Worm (Caenorhabditis elegans) whole organism, dauer: ENCODE results near the gene F28D1.6.

Source experiments
- unc-62 ChIP-seq: sonication (generic microtip); optimal IDR thresholded peaks from 2 replicates; lab custom pipeline; 2017; ENCODE audit warnings: missing biosample characterization, missing genetic modification reagents, missing genetic modification characterization

Gene F28D1.6

ce11 chrIV:12340885-12341284 is 44.1 kb downstream of the F28D1.6 start:
- no peak for TF ChIP-seq unc-62 (GFP tag; lab: Kevin White, UChicago)

DNA sequence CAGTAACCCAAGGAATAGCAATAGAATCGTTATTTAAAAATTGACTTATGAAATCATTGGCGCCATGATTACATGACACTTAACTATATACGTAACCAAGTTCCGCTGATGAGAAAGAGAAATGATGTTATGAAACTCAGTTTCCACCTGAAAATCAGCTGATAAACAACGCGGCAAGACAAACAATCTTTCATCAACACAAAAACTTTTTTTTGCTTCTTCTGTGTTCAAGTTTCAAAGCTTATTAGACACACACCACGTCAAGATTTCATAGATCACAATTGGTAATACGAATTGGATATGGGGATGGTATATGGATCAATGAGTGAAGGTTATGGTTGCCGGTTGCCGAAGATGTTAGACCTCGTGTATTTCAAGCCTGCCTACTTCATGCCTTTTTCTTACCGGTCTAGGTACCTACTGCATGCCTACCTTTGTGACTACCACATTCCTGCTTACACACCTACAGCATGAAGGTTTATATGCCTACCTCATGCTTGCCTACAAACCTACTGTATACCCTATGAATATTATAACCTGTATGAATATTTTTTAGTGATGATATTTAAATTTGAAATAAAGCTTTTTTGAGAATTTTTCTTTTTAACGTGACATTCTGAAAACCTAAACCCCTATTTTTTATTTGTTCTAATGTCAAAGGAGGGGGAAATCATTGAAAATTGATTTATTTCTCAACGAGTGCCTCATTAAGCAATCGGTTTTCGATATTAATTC is 47.9 kb downstream of the F28D1.6 start, which contains the start of the genes F19B6.10 and wht-5:
Gene F19B6.10 (plus strand): TSS at position 301 of the 735 bp plus-strand sequence.
Gene wht-5 (plus strand): TSS at position 685 of the 735 bp plus-strand sequence.
- TF ChIP-seq unc-62 (GFP tag; lab: Kevin White, UChicago), result no peak

- no peak for TF ChIP-seq unc-62 (GFP tag; lab: Kevin White, UChicago)
Measured at ce11 chrIV:12335798-12336197, 49.2 kb downstream of the F28D1.6 start, which contains the start of gene F19B6.1. TSS of gene F19B6.1 (minus strand) at chrIV:12336075.

ce11 chrIV:12335248-12335647 is 49.7 kb downstream of the F28D1.6 start:
- no peak for TF ChIP-seq unc-62 (GFP tag; lab: Kevin White, UChicago)

DNA sequence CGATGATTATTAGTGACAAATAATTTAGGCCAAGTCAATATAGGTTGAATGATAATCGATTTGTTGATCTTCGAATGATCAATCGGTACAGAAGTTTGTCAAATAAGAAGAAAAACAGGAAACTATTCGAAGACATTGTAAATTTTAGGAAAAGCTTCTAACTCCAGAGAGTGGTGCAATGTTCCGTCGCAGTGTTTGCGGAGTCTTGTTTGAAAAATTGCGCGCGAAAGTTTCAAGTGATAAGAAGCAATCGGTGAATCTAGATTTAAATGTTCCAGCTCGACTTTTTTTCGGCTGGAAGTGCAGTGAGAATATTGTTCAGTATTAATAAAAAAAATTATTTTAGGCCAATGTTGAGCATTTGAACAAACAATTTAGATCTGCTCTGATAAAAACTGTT is 50.3 kb downstream of the F28D1.6 start:
- no peak for TF ChIP-seq unc-62 (GFP tag; lab: Kevin White, UChicago)
